Worm (Caenorhabditis elegans) whole organism, young adult: ENCODE results near the gene fbxa-134.

Experiments used
- Y56A3A.18 ChIP-seq: fragments of 200-800 bp; sonication (Bioruptor generic); IDR thresholded peaks from 2 replicates; pipeline ENCODE4 v1.3.6; 2022; ENCODE audit warnings: missing genetic modification reagents, missing genetic modification characterization, missing compliant biosample characterization
- ceh-27 ChIP-seq: fragments of 200-800 bp; sonication (Bioruptor generic); optimal IDR thresholded peaks from 2 replicates; lab custom pipeline; 2018; ENCODE audit warnings: mild to moderate bottlenecking, missing genetic modification characterization, moderate library complexity, missing compliant biosample characterization
- hmg-1.2 ChIP-seq: fragments of 200-800 bp; sonication (Bioruptor generic); IDR thresholded peaks from 2 replicates; pipeline ENCODE4 v1.3.6; 2022; ENCODE audit warnings: missing genetic modification reagents, missing genetic modification characterization, missing compliant biosample characterization
- lin-35 ChIP-seq, 3 experiments: fragments of 150-350 bp in 2 of 3; sonication (generic microtip) in 1 of 3; optimal IDR thresholded peaks; 2 replicates each; lab custom pipeline; 2014 to 2018; ENCODE audit warnings: missing biosample characterization in 3 of 3, missing genetic modification characterization in 3 of 3, missing genetic modification reagents in 3 of 3
- snpc-1.3 ChIP-seq: sonication (generic microtip); optimal IDR thresholded peaks from 2 replicates; lab custom pipeline; 2017; ENCODE audit warnings: missing genetic modification characterization, mild to moderate bottlenecking, missing compliant biosample characterization, antibody characterized with exemption, moderate library complexity, missing genotype, missing genetic modification reagents; ENCODE audit not compliant: insufficient read depth
- snpc-4 ChIP-seq, 5 experiments: fragments of 150-350 bp in 1 of 5; sonication (generic microtip) in 4 of 5; optimal IDR thresholded peaks; 2 replicates each; lab custom pipeline; 2014 to 2018; ENCODE audit warnings: missing genetic modification characterization in 5 of 5, missing biosample characterization in 3 of 5, antibody characterized with exemption in 2 of 5, mild to moderate bottlenecking in 2 of 5, missing compliant biosample characterization in 2 of 5, missing genotype in 2 of 5, moderate library complexity in 2 of 5, missing genetic modification reagents in 1 of 5
- sptf-2 ChIP-seq: fragments of 200-800 bp; sonication (Bioruptor generic); optimal IDR thresholded peaks from 2 replicates; lab custom pipeline; 2018; ENCODE audit warnings: mild to moderate bottlenecking, missing genetic modification characterization, missing compliant biosample characterization

DNA sequence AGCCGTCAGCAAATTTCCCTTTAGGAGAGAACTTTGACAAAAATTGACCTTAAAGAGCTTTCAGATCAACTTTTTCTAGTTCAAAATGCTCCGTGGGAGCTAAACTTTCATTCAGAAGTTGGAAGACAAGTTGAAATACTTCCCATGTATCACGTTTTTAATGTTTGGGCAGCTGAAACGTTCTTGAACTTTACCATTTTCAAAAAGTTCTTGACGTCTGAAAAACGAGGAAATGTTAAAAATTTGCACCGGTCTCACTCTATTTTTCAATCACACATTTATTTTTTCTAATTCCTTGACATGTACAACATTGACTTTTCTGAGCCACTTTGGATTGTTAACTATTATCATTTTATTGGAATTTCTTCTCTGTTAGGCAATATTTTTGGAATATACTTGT is 49.9 kb downstream of the fbxa-134 start, which contains the start of gene sri-70:
- no peak for TF ChIP-seq ceh-27 (GFP tag; lab: Kevin White, UChicago)
- no peak for TF ChIP-seq Y56A3A.18 (GFP tag; lab: Robert Waterston, UW)
- no peak for TF ChIP-seq snpc-4 (GFP tag; optimal IDR thresholded peaks at IDR 0.05; lab: Kevin White, UChicago)
- TF ChIP-seq snpc-4 (tag; optimal IDR thresholded peaks at IDR 0.05; lab: Kevin White, UChicago), result no peak
- TF ChIP-seq hmg-1.2, result no peak
- no peak for TF ChIP-seq sptf-2 (GFP tag; lab: Kevin White, UChicago)
- TF ChIP-seq snpc-1.3 (tag; lab: Kevin White, UChicago), result no peak
- no peak for TF ChIP-seq lin-35 (GFP tag; optimal IDR thresholded peaks at IDR 0.05; lab: Kevin White, UChicago)
